Worm (Caenorhabditis elegans) whole organism, late embryonic: ENCODE data around the gene nhr-1.

Experiments
- F13H6.1 ChIP-seq: sonication (generic microtip); optimal IDR thresholded peaks from 2 replicates; lab custom pipeline; 2016; ENCODE audit warnings: missing genetic modification characterization, missing compliant biosample characterization
- T23F11.4 ChIP-seq: fragments of 200-800 bp; sonication (Bioruptor generic); optimal IDR thresholded peaks from 2 replicates; lab custom pipeline; 2018; ENCODE audit warnings: mild to moderate bottlenecking, missing genetic modification characterization, missing compliant biosample characterization
- ahr-1 ChIP-seq: sonication (generic microtip); optimal IDR thresholded peaks from 2 replicates; lab custom pipeline; 2016; ENCODE audit warnings: missing genetic modification characterization, missing compliant biosample characterization
- ceh-24 ChIP-seq: sonication (generic microtip); optimal IDR thresholded peaks from 2 replicates; lab custom pipeline; 2016; ENCODE audit warnings: mild to moderate bottlenecking, missing genetic modification characterization, missing compliant biosample characterization
- ceh-34 ChIP-seq: sonication (generic microtip); optimal IDR thresholded peaks from 2 replicates; lab custom pipeline; 2016; ENCODE audit warnings: mild to moderate bottlenecking, missing genetic modification characterization, missing compliant biosample characterization
- dmd-4 ChIP-seq: sonication (generic microtip); optimal IDR thresholded peaks from 2 replicates; lab custom pipeline; 2016; ENCODE audit warnings: borderline replicate concordance, missing genetic modification characterization, missing compliant biosample characterization
- hlh-6 ChIP-seq: sonication (generic microtip); optimal IDR thresholded peaks from 2 replicates; lab custom pipeline; 2016; ENCODE audit warnings: missing genotype, missing genetic modification characterization, missing compliant biosample characterization
- nfya-1 ChIP-seq: sonication (generic microtip); optimal IDR thresholded peaks from 2 replicates; lab custom pipeline; 2017; ENCODE audit warnings: missing genetic modification characterization, mild to moderate bottlenecking, missing compliant biosample characterization, antibody characterized with exemption, moderate library complexity
- pha-2 ChIP-seq: sonication (generic microtip); optimal IDR thresholded peaks from 2 replicates; lab custom pipeline; 2017; ENCODE audit warnings: mild to moderate bottlenecking, missing genetic modification characterization, missing compliant biosample characterization
- pha-4 ChIP-seq: fragments of 150-350 bp; optimal IDR thresholded peaks from 2 replicates; lab custom pipeline; 2018; ENCODE audit warnings: missing biosample characterization, missing genetic modification reagents, missing genetic modification characterization
- tbx-2 ChIP-seq: sonication (generic microtip); optimal IDR thresholded peaks from 2 replicates; lab custom pipeline; 2016; ENCODE audit warnings: missing genetic modification characterization, missing compliant biosample characterization
- ttx-3 ChIP-seq: sonication (generic microtip); optimal IDR thresholded peaks from 2 replicates; lab custom pipeline; 2016; ENCODE audit warnings: missing genetic modification reagents, missing genetic modification characterization, missing compliant biosample characterization

ce11 chrX:17517872-17518271, 4.0 kb downstream of the nhr-1 start:
- TF ChIP-seq F13H6.1 (no peak), dmd-4 (no peak), nfya-1 (tag; lab: Kevin White, UChicago) (no peak), ceh-24 (tag; lab: Kevin White, UChicago) (no peak), ttx-3 (tag; lab: Kevin White, UChicago) (no peak), hlh-6 (no peak), ceh-34 (tag; lab: Kevin White, UChicago) (no peak), pha-2 (no peak), T23F11.4 (GFP tag; lab: Kevin White, UChicago) (no peak), pha-4 (tag; lab: Kevin White, UChicago) (no peak), ahr-1 (tag; lab: Kevin White, UChicago) (no peak), tbx-2 (tag; lab: Kevin White, UChicago) (no peak)
